Fruit fly (Drosophila melanogaster) Kc167 (cell line): Measurements from ENCODE around the gene CG13445.

Experiments used
- Sin3A ChIP-seq: fragments of >200 bp; optimal IDR thresholded peaks from 2 replicates; lab custom pipeline; 2018; ENCODE audit warnings: missing external identifiers
- psq ChIP-seq: fragments of >200 bp; optimal IDR thresholded peaks from 2 replicates; lab custom pipeline; 2017; ENCODE audit warnings: missing external identifiers
- ttk ChIP-seq: sonication (Bioruptor generic); optimal IDR thresholded peaks from 2 replicates; lab custom pipeline; 2017; ENCODE audit warnings: missing external identifiers

DNA sequence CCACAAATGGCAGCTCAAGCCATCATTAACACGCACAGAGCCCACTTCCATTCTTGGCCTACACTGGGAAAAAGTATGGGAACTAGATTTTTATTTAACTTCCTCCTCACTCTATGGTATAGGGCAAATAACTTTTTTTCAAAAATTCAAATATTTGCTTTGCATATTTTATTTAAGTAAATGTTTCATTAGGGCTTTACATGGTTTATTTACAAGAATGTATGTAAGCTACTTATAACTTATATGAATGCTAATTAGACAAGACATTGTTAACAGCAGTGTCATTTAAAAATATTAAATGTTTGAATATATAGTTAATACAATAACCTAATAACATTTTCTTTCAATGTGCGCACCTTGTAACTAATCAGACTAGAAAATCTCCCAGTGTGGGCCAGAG, 33.8 kb upstream of the CG13445 start:
- TF ChIP-seq psq (lab: Kevin White, UChicago) (no peak), Sin3A (lab: Kevin White, UChicago) (no peak), ttk (lab: Kevin White, UChicago) (no peak)
